Fruit fly (Drosophila melanogaster): ENCODE measurements around the gene CG32266.

The CG32266 gene

dm6 chr3L:3783436-3783835 is 7.2 kb upstream of the CG32266 start:
- TF ChIP-seq CG10147 (GFP tag; optimal IDR thresholded peaks at IDR 0.05), result no peak
- TF ChIP-seq Ets65A (GFP tag), result peak; percentile 84
- TF ChIP-seq sens (GFP tag), result peak; percentile 72
- peak; percentile 24 for TF ChIP-seq crol (GFP tag; IDR thresholded peaks at IDR 0.05)

DNA sequence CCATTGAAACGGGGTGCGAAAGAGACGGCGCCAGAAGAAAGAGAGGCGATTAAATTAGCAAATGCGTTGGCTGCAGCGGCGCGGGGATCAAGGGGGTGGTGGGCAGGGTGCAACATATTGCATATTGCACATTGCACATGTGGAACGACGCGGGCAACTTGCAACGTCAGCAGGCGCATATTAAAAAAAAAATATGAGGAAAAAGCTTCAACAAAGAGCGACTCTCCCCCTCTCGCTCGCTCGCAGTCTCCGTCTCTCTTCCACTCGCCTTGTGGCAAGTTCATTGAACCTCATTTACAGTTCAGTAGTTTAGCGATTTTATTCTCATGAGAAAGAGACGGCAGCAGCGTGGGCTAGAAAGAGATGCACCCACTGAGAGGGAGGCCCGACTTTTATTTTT is 6.6 kb upstream of the CG32266 start:
- no peak for TF ChIP-seq CG5245 (GFP tag; optimal IDR thresholded peaks at IDR 0.05)
- TF ChIP-seq CG1832 (GFP tag; optimal IDR thresholded peaks at IDR 0.05), result peak; percentile 54
- no peak for TF ChIP-seq Rfx (GFP tag; IDR thresholded peaks at IDR 0.05)
- TF ChIP-seq nom (GFP tag; optimal IDR thresholded peaks at IDR 0.05), result peak; percentile 28
- peak; percentile 16 for TF ChIP-seq Med (GFP tag)
- 0 out of 2 replicates have a peak, but pooled peaks have one; percentile 17 for TF ChIP-seq vvl (GFP tag; IDR thresholded peaks at IDR 0.05)
- TF ChIP-seq HLH4C (GFP tag; IDR thresholded peaks at IDR 0.05; ENCODE audit: partially characterized antibody), result peak; percentile 9; the same call in 1 of the 3 replicates

DNA sequence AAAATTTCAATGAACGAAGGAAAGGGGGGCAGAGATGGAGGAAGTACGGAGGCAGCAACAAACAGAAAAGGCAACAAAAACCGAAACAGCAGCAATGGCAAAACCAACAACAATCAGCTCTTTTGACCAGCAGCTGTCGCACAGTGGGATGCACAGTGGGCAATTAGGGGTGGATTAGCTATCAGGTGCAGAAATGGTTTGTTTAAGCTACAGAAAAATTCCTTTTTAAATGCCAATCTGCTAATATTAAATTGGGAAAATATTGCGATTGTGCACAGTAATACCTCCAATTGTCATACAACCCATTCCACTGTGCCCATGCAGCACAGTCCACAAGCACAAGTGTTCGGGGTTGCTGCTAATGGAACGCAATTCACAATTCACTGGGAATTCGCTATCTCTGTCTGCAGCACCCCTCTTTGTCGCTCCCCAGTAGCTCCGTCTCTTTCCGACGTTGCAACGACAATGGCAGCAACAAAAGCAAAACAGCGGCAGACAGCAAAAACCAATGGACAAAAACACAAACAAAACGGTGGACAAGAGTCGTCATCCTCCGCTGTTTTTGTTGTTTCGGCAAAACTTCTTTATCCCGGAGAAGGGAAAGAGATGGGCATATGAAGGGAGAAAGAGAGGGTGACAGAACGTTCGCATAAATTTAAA is 5.5 kb upstream of the CG32266 start:
- TF ChIP-seq B-H2 (GFP tag; optimal IDR thresholded peaks at IDR 0.05) (no peak), inv (GFP tag; IDR thresholded peaks at IDR 0.05; ENCODE audit: partially characterized antibody) (no peak), dpn (GFP tag; optimal IDR thresholded peaks at IDR 0.05) (peak; percentile 94 to 97), ranshi (GFP tag; IDR thresholded peaks at IDR 0.05) (peak; percentile 95), CG18764 (GFP tag; optimal IDR thresholded peaks at IDR 0.05) (peak; percentile 87), TFAM (GFP tag; optimal IDR thresholded peaks at IDR 0.05) (peak; percentile 13), Blimp-1 (GFP tag; optimal IDR thresholded peaks at IDR 0.05) (peak; percentile 87), Sry-δ (GFP tag; optimal IDR thresholded peaks at IDR 0.05) (peak; percentile 57), Ada2b (GFP tag; IDR thresholded peaks at IDR 0.05) (peak; percentile 96), kni (GFP tag; optimal IDR thresholded peaks at IDR 0.05) (peak; percentile 15), ham (GFP tag; IDR thresholded peaks at IDR 0.05) (peak; percentile 73), Mrtf (GFP tag; IDR thresholded peaks at IDR 0.05) (peak; percentile 94), Deaf1 (tag; optimal IDR thresholded peaks at IDR 0.05) (peak; percentile 49), hbn (GFP tag; IDR thresholded peaks at IDR 0.05; ENCODE audit: partially characterized antibody) (no peak), BEAF-32 (GFP tag; optimal IDR thresholded peaks at IDR 0.05) (no peak), dimm (GFP tag; IDR thresholded peaks at IDR 0.05) (peak; percentile 94), tll (GFP tag; optimal IDR thresholded peaks at IDR 0.05) (peak in 1 of 2 experiments; percentile 58), crc (GFP tag; optimal IDR thresholded peaks at IDR 0.05) (peak; percentile 91), CG10321 (GFP tag; IDR thresholded peaks at IDR 0.05) (peak; percentile 47; the same call in 1 of the 2 replicates), CG3995 (GFP tag; optimal IDR thresholded peaks at IDR 0.05) (peak; percentile 19), nmo (GFP tag; optimal IDR thresholded peaks at IDR 0.05) (peak; percentile 94), bcd (GFP tag; optimal IDR thresholded peaks at IDR 0.05) (peak; percentile 91), dmrt11E (tag; optimal IDR thresholded peaks at IDR 0.05) (peak; percentile 94), nau (GFP tag; optimal IDR thresholded peaks at IDR 0.05) (peak; percentile 91), CG13287 (GFP tag; IDR thresholded peaks at IDR 0.05; ENCODE audit: partially characterized antibody) (peak; percentile 43; the same call in 1 of the 2 replicates), Meics (GFP tag; optimal IDR thresholded peaks at IDR 0.05) (peak; percentile 81), CG4424 (GFP tag; optimal IDR thresholded peaks at IDR 0.05) (peak; percentile 92), CG8388 (GFP tag; optimal IDR thresholded peaks at IDR 0.05) (peak; percentile 91), kay (GFP tag; optimal IDR thresholded peaks at IDR 0.05) (peak; percentile 82), lbe (GFP tag; optimal IDR thresholded peaks at IDR 0.05) (peak; percentile 95), hkb (optimal IDR thresholded peaks at IDR 0.05) (no peak), hkb (GFP tag; IDR thresholded peaks at IDR 0.05) (peak; percentile 97), CG34224 (GFP tag; IDR thresholded peaks at IDR 0.05; ENCODE audit: partially characterized antibody) (no peak), chinmo (GFP tag; IDR thresholded peaks at IDR 0.05; ENCODE audit: partially characterized antibody) (0 out of 4 replicates have a peak, but pooled peaks have one; percentile 41), CG2678 (tag; optimal IDR thresholded peaks at IDR 0.05) (peak; percentile 85)

Measured in whole organism, embryonic.